Worm (Caenorhabditis elegans) whole organism, L1 larva: ENCODE measurements around the gene flp-2.

Experiments used
- C16A3.4 ChIP-seq: fragments of 150-350 bp; optimal IDR thresholded peaks from 2 replicates; lab custom pipeline; 2014; ENCODE audit warnings: missing biosample characterization, missing genetic modification characterization
- aha-1 ChIP-seq: fragments of 150-350 bp; optimal IDR thresholded peaks from 2 replicates; lab custom pipeline; 2014; ENCODE audit warnings: missing biosample characterization, missing genetic modification characterization
- aly-2 ChIP-seq: fragments of 150-350 bp; optimal IDR thresholded peaks from 2 replicates; lab custom pipeline; 2014; ENCODE audit warnings: missing biosample characterization, missing genetic modification characterization
- blmp-1 ChIP-seq: fragments of 150-350 bp; optimal IDR thresholded peaks from 2 replicates; lab custom pipeline; 2014; ENCODE audit warnings: missing biosample characterization, missing genetic modification characterization
- ceh-63 ChIP-seq: fragments of 200-800 bp; sonication (Bioruptor generic); optimal IDR thresholded peaks from 2 replicates; lab custom pipeline; 2018; ENCODE audit warnings: mild to moderate bottlenecking, missing genetic modification characterization, missing compliant biosample characterization
- ceh-8 ChIP-seq: fragments of 200-800 bp; sonication (Bioruptor generic); optimal IDR thresholded peaks from 2 replicates; lab custom pipeline; 2018; ENCODE audit warnings: mild to moderate bottlenecking, missing genetic modification characterization, moderate library complexity, missing compliant biosample characterization
- ceh-82 ChIP-seq, 3 experiments: fragments of 150-350 bp in 1 of 3; sonication (generic microtip) in 2 of 3; optimal IDR thresholded peaks; 2 replicates each; lab custom pipeline; 2014 to 2017; ENCODE audit warnings: missing biosample characterization in 3 of 3, missing genetic modification characterization in 3 of 3
- ceh-90 ChIP-seq: sonication (generic microtip); optimal IDR thresholded peaks from 2 replicates; lab custom pipeline; 2016; ENCODE audit warnings: missing genetic modification characterization, missing compliant biosample characterization
- ces-1 ChIP-seq: fragments of 150-350 bp; optimal IDR thresholded peaks from 2 replicates; lab custom pipeline; 2014; ENCODE audit warnings: missing biosample characterization, missing genetic modification reagents, missing genetic modification characterization
- dsc-1 ChIP-seq: sonication (generic microtip); optimal IDR thresholded peaks from 2 replicates; lab custom pipeline; 2016; ENCODE audit warnings: mild to moderate bottlenecking, missing genetic modification characterization, missing compliant biosample characterization
- efl-1 ChIP-seq, 4 experiments: fragments of 150-350 bp; optimal IDR thresholded peaks in 3 of 4; peaks in 1 of 4; 1 replicate in 1 of 4; 2 replicates in 3 of 4; lab custom pipeline; 2014; ENCODE audit warnings: missing biosample characterization in 2 of 4, missing genetic modification characterization in 2 of 4, missing genetic modification reagents in 2 of 4
- efl-3 ChIP-seq: fragments of 200-800 bp; sonication (Bioruptor generic); optimal IDR thresholded peaks from 2 replicates; lab custom pipeline; 2018; ENCODE audit warnings: mild to moderate bottlenecking, missing genetic modification characterization, missing compliant biosample characterization
- egl-13 ChIP-seq: sonication (generic microtip); optimal IDR thresholded peaks from 2 replicates; lab custom pipeline; 2016; ENCODE audit warnings: missing genotype, missing genetic modification reagents, missing genetic modification characterization, missing compliant biosample characterization
- elt-3 ChIP-seq, 6 experiments: fragments of 150-350 bp in 1 of 6; sonication (generic microtip); optimal IDR thresholded peaks; 2 replicates each; lab custom pipeline; 2017 to 2018; ENCODE audit warnings: missing biosample characterization in 6 of 6, missing genetic modification characterization in 6 of 6, inconsistent platforms in 1 of 6
- fkh-10 ChIP-seq: sonication (generic microtip); optimal IDR thresholded peaks from 2 replicates; lab custom pipeline; 2017; ENCODE audit warnings: missing biosample characterization, missing genetic modification reagents, missing genetic modification characterization
- fkh-4 ChIP-seq: sonication (generic microtip); optimal IDR thresholded peaks from 2 replicates; lab custom pipeline; 2016; ENCODE audit warnings: missing compliant biosample characterization, missing genetic modification characterization, borderline replicate concordance
- fkh-8 ChIP-seq: sonication (generic microtip); optimal IDR thresholded peaks from 2 replicates; lab custom pipeline; 2016; ENCODE audit warnings: mild to moderate bottlenecking, missing genetic modification characterization, missing compliant biosample characterization
- fos-1 ChIP-seq: fragments of 150-350 bp; optimal IDR thresholded peaks from 2 replicates; lab custom pipeline; 2014; ENCODE audit warnings: missing biosample characterization, missing genetic modification characterization
- hlh-17 ChIP-seq: fragments of 200-800 bp; sonication (Bioruptor generic); optimal IDR thresholded peaks from 2 replicates; lab custom pipeline; 2018; ENCODE audit warnings: missing genetic modification characterization, mild to moderate bottlenecking, missing compliant biosample characterization, moderate library complexity, borderline replicate concordance
- hlh-4 ChIP-seq: sonication (generic microtip); optimal IDR thresholded peaks from 2 replicates; lab custom pipeline; 2016; ENCODE audit warnings: mild to moderate bottlenecking, missing genetic modification characterization, missing compliant biosample characterization
- irx-1 ChIP-seq: sonication (generic microtip); optimal IDR thresholded peaks from 2 replicates; lab custom pipeline; 2016; ENCODE audit warnings: missing genetic modification characterization, missing compliant biosample characterization
- jun-1 ChIP-seq: fragments of 150-350 bp; optimal IDR thresholded peaks from 2 replicates; lab custom pipeline; 2014; ENCODE audit warnings: missing biosample characterization, missing genetic modification reagents, missing genetic modification characterization
- lin-14 ChIP-seq: fragments of 200-800 bp; sonication (Bioruptor generic); optimal IDR thresholded peaks from 2 replicates; lab custom pipeline; 2018; ENCODE audit warnings: mild to moderate bottlenecking, missing genetic modification characterization, moderate library complexity, missing compliant biosample characterization
- lin-35 ChIP-seq, 2 experiments: fragments of 150-350 bp; optimal IDR thresholded peaks; 2 replicates each; lab custom pipeline; 2014; ENCODE audit warnings: missing biosample characterization in 2 of 2, missing genetic modification characterization in 2 of 2, missing genetic modification reagents in 2 of 2
- lin-39 ChIP-seq: fragments of 150-350 bp; optimal IDR thresholded peaks from 2 replicates; lab custom pipeline; 2014; ENCODE audit warnings: missing biosample characterization, missing genetic modification reagents, missing genetic modification characterization
- lsy-2 ChIP-seq, 2 experiments: fragments of 150-350 bp; optimal IDR thresholded peaks; 2 replicates each; lab custom pipeline; 2014; ENCODE audit warnings: missing biosample characterization in 2 of 2, missing genetic modification characterization in 2 of 2
- mab-9 ChIP-seq: fragments of 200-800 bp; sonication (Bioruptor generic); IDR thresholded peaks from 2 replicates; pipeline ENCODE4 v1.3.6; 2022; ENCODE audit warnings: missing genetic modification reagents, missing genetic modification characterization, missing compliant biosample characterization
- mep-1 ChIP-seq: fragments of 150-350 bp; optimal IDR thresholded peaks from 2 replicates; lab custom pipeline; 2014; ENCODE audit warnings: missing biosample characterization, missing genetic modification characterization
- nhr-11 ChIP-seq: fragments of 150-350 bp; optimal IDR thresholded peaks from 2 replicates; lab custom pipeline; 2014; ENCODE audit warnings: missing biosample characterization, missing genetic modification characterization
- nhr-71 ChIP-seq: sonication (generic microtip); optimal IDR thresholded peaks from 2 replicates; lab custom pipeline; 2016; ENCODE audit warnings: mild to moderate bottlenecking, missing genetic modification characterization, moderate library complexity, missing compliant biosample characterization
- nhr-77 ChIP-seq: fragments of 150-350 bp; optimal IDR thresholded peaks from 2 replicates; lab custom pipeline; 2014; ENCODE audit warnings: missing biosample characterization, missing genetic modification characterization
- nhr-84 ChIP-seq: sonication (generic microtip); optimal IDR thresholded peaks from 2 replicates; lab custom pipeline; 2017; ENCODE audit warnings: missing biosample characterization, missing genetic modification characterization
- nhr-85 ChIP-seq: sonication (generic microtip); peaks from one replicate; lab custom pipeline; 2016; ENCODE audit warnings: missing genetic modification characterization, inconsistent platforms, missing compliant biosample characterization
- pag-3 ChIP-seq: sonication (generic microtip); optimal IDR thresholded peaks from 2 replicates; lab custom pipeline; 2017; ENCODE audit warnings: missing genetic modification characterization, mild to moderate bottlenecking, missing compliant biosample characterization, antibody characterized with exemption, borderline replicate concordance; ENCODE audit not compliant: insufficient read depth
- rnt-1 ChIP-seq: sonication (generic microtip); optimal IDR thresholded peaks from 2 replicates; lab custom pipeline; 2016; ENCODE audit warnings: mild to moderate bottlenecking, missing genetic modification characterization, moderate library complexity, missing compliant biosample characterization
- skn-1 ChIP-seq: fragments of 150-350 bp; optimal IDR thresholded peaks from 2 replicates; lab custom pipeline; 2014; ENCODE audit warnings: missing biosample characterization, missing genetic modification characterization
- snu-23 ChIP-seq: sonication (generic microtip); optimal IDR thresholded peaks from 2 replicates; lab custom pipeline; 2016; ENCODE audit warnings: missing genetic modification characterization, missing compliant biosample characterization
- sox-4 ChIP-seq: sonication (generic microtip); optimal IDR thresholded peaks from 2 replicates; lab custom pipeline; 2016; ENCODE audit warnings: missing genetic modification characterization, missing compliant biosample characterization
- sptf-1 ChIP-seq: fragments of 150-350 bp; optimal IDR thresholded peaks from 2 replicates; lab custom pipeline; 2014; ENCODE audit warnings: missing biosample characterization, missing genetic modification characterization
- sup-37 ChIP-seq: fragments of 200-800 bp; sonication (Bioruptor generic); optimal IDR thresholded peaks from 2 replicates; lab custom pipeline; 2018; ENCODE audit warnings: mild to moderate bottlenecking, missing genetic modification characterization, missing compliant biosample characterization
- tbx-2 ChIP-seq: sonication (generic microtip); optimal IDR thresholded peaks from 2 replicates; lab custom pipeline; 2016; ENCODE audit warnings: missing genetic modification characterization, missing compliant biosample characterization
- unc-130 ChIP-seq: fragments of 150-350 bp; optimal IDR thresholded peaks from 2 replicates; lab custom pipeline; 2017; ENCODE audit warnings: missing biosample characterization, missing genetic modification characterization, inconsistent platforms
- unc-30 ChIP-seq: sonication (generic microtip); optimal IDR thresholded peaks from 2 replicates; lab custom pipeline; 2017; ENCODE audit warnings: missing biosample characterization, missing genetic modification characterization
- unc-86 ChIP-seq: sonication (generic microtip); optimal IDR thresholded peaks from 2 replicates; lab custom pipeline; 2016; ENCODE audit warnings: missing genetic modification characterization, missing compliant biosample characterization
- unc-98 ChIP-seq: fragments of 200-800 bp; sonication (Bioruptor generic); IDR thresholded peaks from 2 replicates; pipeline ENCODE4 v1.3.6; 2022; ENCODE audit warnings: missing genetic modification characterization, missing compliant biosample characterization
- ztf-11 ChIP-seq, 2 experiments: sonication (generic microtip); optimal IDR thresholded peaks; 2 replicates each; lab custom pipeline; 2016 to 2017; ENCODE audit warnings: missing genetic modification characterization in 2 of 2, missing biosample characterization in 1 of 2, missing compliant biosample characterization in 1 of 2

Gene flp-2

ce11 chrX:10130159-10130558 lies 35.1 kb upstream of the flp-2 start:
- TF ChIP-seq unc-30 (tag; lab: Kevin White, UChicago): no peak
- no peak for TF ChIP-seq ceh-63 (GFP tag; lab: Kevin White, UChicago)
- peak; percentile 31 for TF ChIP-seq nhr-71
- TF ChIP-seq rnt-1 (tag; lab: Kevin White, UChicago): peak; percentile 66
- no peak for TF ChIP-seq nhr-84 (tag; lab: Kevin White, UChicago)
- TF ChIP-seq efl-1 (optimal IDR thresholded peaks at IDR 0.05; lab: Kevin White, UChicago): no peak
- no peak for TF ChIP-seq efl-1 (GFP tag; optimal IDR thresholded peaks at IDR 0.05 in 1 of 2; lab: Kevin White, UChicago)
- TF ChIP-seq nhr-77 (tag; lab: Kevin White, UChicago): no peak
- peak; percentile 68 for TF ChIP-seq lin-14
- TF ChIP-seq fkh-4 (tag; lab: Kevin White, UChicago): no peak
- TF ChIP-seq lin-39 (tag; lab: Kevin White, UChicago): peak; percentile 33
- TF ChIP-seq egl-13: no peak
- TF ChIP-seq hlh-17 (GFP tag; lab: Kevin White, UChicago): no peak
- TF ChIP-seq aha-1 (tag; lab: Kevin White, UChicago): no peak
- TF ChIP-seq ceh-90: no peak
- TF ChIP-seq mab-9: no peak
- TF ChIP-seq nhr-85 (tag; lab: Kevin White, UChicago): no peak
- no peak for TF ChIP-seq sptf-1 (tag; lab: Kevin White, UChicago)
- TF ChIP-seq fkh-10 (GFP tag; lab: Kevin White, UChicago): no peak
- TF ChIP-seq pag-3 (tag; lab: Kevin White, UChicago): no peak
- no peak for TF ChIP-seq ceh-8 (GFP tag; lab: Kevin White, UChicago)
- no peak for TF ChIP-seq nhr-11 (tag; lab: Kevin White, UChicago)
- no peak for TF ChIP-seq unc-98
- TF ChIP-seq hlh-4 (tag; lab: Kevin White, UChicago): no peak
- no peak for TF ChIP-seq mep-1 (tag; lab: Kevin White, UChicago)
- no peak for TF ChIP-seq sox-4
- no peak for TF ChIP-seq ces-1
- no peak for TF ChIP-seq fkh-8
- no peak for TF ChIP-seq dsc-1 (tag; lab: Kevin White, UChicago)
- TF ChIP-seq blmp-1 (tag; lab: Kevin White, UChicago): no peak
- TF ChIP-seq unc-130 (tag; lab: Kevin White, UChicago): no peak

- TF ChIP-seq mep-1 (tag; lab: Kevin White, UChicago): no peak
- TF ChIP-seq efl-1 (optimal IDR thresholded peaks at IDR 0.05; lab: Kevin White, UChicago): no peak
- peak in 1 of 2 experiments; percentile 86 for TF ChIP-seq efl-1 (GFP tag; optimal IDR thresholded peaks at IDR 0.05 in 1 of 2; lab: Kevin White, UChicago)
- TF ChIP-seq fos-1 (tag; lab: Kevin White, UChicago): no peak
- TF ChIP-seq snu-23 (GFP tag; lab: Kevin White, UChicago): peak; percentile 28
- TF ChIP-seq rnt-1 (tag; lab: Kevin White, UChicago): peak; percentile 40
- peak in 1 of 2 experiments; percentile 26 for TF ChIP-seq lsy-2 (tag; optimal IDR thresholded peaks at IDR 0.05; lab: Kevin White, UChicago)
- TF ChIP-seq nhr-71: peak; percentile 24
- TF ChIP-seq blmp-1 (tag; lab: Kevin White, UChicago): no peak
- TF ChIP-seq ztf-11 (tag; optimal IDR thresholded peaks at IDR 0.05; lab: Kevin White, UChicago): no peak
- peak; percentile 19 for TF ChIP-seq C16A3.4 (tag; lab: Kevin White, UChicago)
- peak; percentile 9 for TF ChIP-seq skn-1
- no peak for TF ChIP-seq elt-3 (tag; optimal IDR thresholded peaks at IDR 0.05; lab: Kevin White, UChicago)
- peak; percentile 22 for TF ChIP-seq unc-130 (tag; lab: Kevin White, UChicago)
Measured at ce11 chrX:10124338-10124737, 29.3 kb upstream of the flp-2 start.

ce11 chrX:10123015-10123414 lies 28.0 kb upstream of the flp-2 start:
- TF ChIP-seq sox-4 (no peak), skn-1 (no peak), nhr-11 (tag; lab: Kevin White, UChicago) (no peak), fkh-10 (GFP tag; lab: Kevin White, UChicago) (no peak), sptf-1 (tag; lab: Kevin White, UChicago) (no peak), unc-86 (tag; lab: Kevin White, UChicago) (no peak), lin-35 (GFP tag; optimal IDR thresholded peaks at IDR 0.05; lab: Kevin White, UChicago) (no peak), tbx-2 (no peak), aly-2 (tag; lab: Kevin White, UChicago) (no peak), efl-3 (GFP tag; lab: Kevin White, UChicago) (no peak), lsy-2 (tag; optimal IDR thresholded peaks at IDR 0.05; lab: Kevin White, UChicago) (no peak), irx-1 (tag; lab: Kevin White, UChicago) (no peak), mab-9 (no peak), jun-1 (no peak), ceh-82 (tag; optimal IDR thresholded peaks at IDR 0.05; lab: Kevin White, UChicago) (no peak), sup-37 (GFP tag; lab: Kevin White, UChicago) (no peak)
- TF ChIP-seq, all 84 proteins: peak for 0
